Worm (Caenorhabditis elegans): ENCODE data around the gene his-64.
"Not testable (repeated sequence)": the region's sequence is repeated elsewhere in the genome, so short reads cannot be mapped to it uniquely, and the experiment has no call there.

Gene his-64

ce11 chrIV:11375713-11376112, 31.2 kb upstream of the his-64 start:
- TF ChIP-seq zip-8 (tag; optimal IDR thresholded peaks at IDR 0.05) (no peak), lin-13 (tag; optimal IDR thresholded peaks at IDR 0.05) (no peak), ceh-83 (GFP tag; optimal IDR thresholded peaks at IDR 0.05) (no peak), bed-3 (GFP tag; optimal IDR thresholded peaks at IDR 0.05) (no peak), pha-4 (tag; optimal IDR thresholded peaks at IDR 0.05) (no peak), nhr-12 (tag; optimal IDR thresholded peaks at IDR 0.05) (no peak), unc-39 (tag; optimal IDR thresholded peaks at IDR 0.05) (no peak), unc-62 (GFP tag; optimal IDR thresholded peaks at IDR 0.05) (no peak), mls-2 (tag; optimal IDR thresholded peaks at IDR 0.05) (no peak), sptf-1 (tag; optimal IDR thresholded peaks at IDR 0.05) (no peak), ces-1 (GFP tag; optimal IDR thresholded peaks at IDR 0.05) (no peak), M03D4.4 (tag; optimal IDR thresholded peaks at IDR 0.05) (no peak), ztf-11 (tag; optimal IDR thresholded peaks at IDR 0.05) (no peak), mab-5 (tag; optimal IDR thresholded peaks at IDR 0.05) (no peak), ham-2 (GFP tag; optimal IDR thresholded peaks at IDR 0.05) (no peak)

ce11 chrIV:11377439-11377838, 29.5 kb upstream of the his-64 start:
- TF ChIP-seq zip-8 (tag; optimal IDR thresholded peaks at IDR 0.05) (no peak), elt-3 (tag; optimal IDR thresholded peaks at IDR 0.05) (no peak), cnd-1 (tag; optimal IDR thresholded peaks at IDR 0.05) (no peak), mab-5 (tag; optimal IDR thresholded peaks at IDR 0.05) (no peak), tbx-8 (GFP tag; optimal IDR thresholded peaks at IDR 0.05) (no peak), sem-2 (GFP tag; optimal IDR thresholded peaks at IDR 0.05) (no peak)

- no peak for TF ChIP-seq nhr-237 (tag; optimal IDR thresholded peaks at IDR 0.05)
- no peak for TF ChIP-seq unc-120 (tag; optimal IDR thresholded peaks at IDR 0.05; ENCODE audit: poor library complexity, severe bottlenecking)
- TF ChIP-seq flh-1 (GFP tag; optimal IDR thresholded peaks at IDR 0.05): no peak
- TF ChIP-seq nhr-12 (tag; optimal IDR thresholded peaks at IDR 0.05): no peak
- no peak for TF ChIP-seq lin-13 (tag; optimal IDR thresholded peaks at IDR 0.05)
- no peak for TF ChIP-seq ztf-11 (tag; optimal IDR thresholded peaks at IDR 0.05)
- TF ChIP-seq mab-5 (tag; optimal IDR thresholded peaks at IDR 0.05): no peak
- no peak for TF ChIP-seq M03D4.4 (tag; optimal IDR thresholded peaks at IDR 0.05)
- TF ChIP-seq snpc-4 (tag; optimal IDR thresholded peaks at IDR 0.05): no peak
Observed at ce11 chrIV:11379254-11379653, 27.7 kb upstream of the his-64 start, which contains the start of gene fbxb-76. TSS of gene fbxb-76 (minus strand) at chrIV:11379354.

- TF ChIP-seq ceh-83 (GFP tag; optimal IDR thresholded peaks at IDR 0.05): no peak
- TF ChIP-seq zip-8 (tag; optimal IDR thresholded peaks at IDR 0.05): no peak
- TF ChIP-seq lin-32 (GFP tag; optimal IDR thresholded peaks at IDR 0.05): no peak
- TF ChIP-seq nhr-2 (tag; optimal IDR thresholded peaks at IDR 0.05): no peak
- TF ChIP-seq ces-1 (GFP tag; optimal IDR thresholded peaks at IDR 0.05): peak; percentile 49
- TF ChIP-seq mls-2 (tag; optimal IDR thresholded peaks at IDR 0.05): no peak
- no peak for TF ChIP-seq ham-2 (GFP tag; optimal IDR thresholded peaks at IDR 0.05)
- TF ChIP-seq elt-3 (tag; optimal IDR thresholded peaks at IDR 0.05): no peak
Observed at ce11 chrIV:11388684-11389083, 18.2 kb upstream of the his-64 start.

- TF ChIP-seq hlh-1 (tag; optimal IDR thresholded peaks at IDR 0.05) (no peak), nhr-28 (tag; optimal IDR thresholded peaks at IDR 0.05) (no peak), zip-8 (tag; optimal IDR thresholded peaks at IDR 0.05) (no peak), M03D4.4 (tag; optimal IDR thresholded peaks at IDR 0.05) (no peak), blmp-1 (tag; optimal IDR thresholded peaks at IDR 0.05) (no peak), mab-5 (tag; optimal IDR thresholded peaks at IDR 0.05) (no peak), sptf-1 (tag; optimal IDR thresholded peaks at IDR 0.05) (no peak), nhr-76 (tag; optimal IDR thresholded peaks at IDR 0.05) (no peak)
Observed at ce11 chrIV:11394243-11394642, 12.7 kb upstream of the his-64 start, which contains the start of gene tag-89. TSS of gene tag-89 (plus strand) at chrIV:11394543.

ce11 chrIV:11398267-11398825, 8.6 kb upstream of the his-64 start, which contains the start of gene dsl-6:
TSS of gene dsl-6 (minus strand) at chrIV:11398317.
- TF ChIP-seq pha-4, snpc-4, sptf-1 (tag; optimal IDR thresholded peaks at IDR 0.05): not testable (repeated sequence)
